Fruit fly (Drosophila melanogaster) whole organism, prepupa: ENCODE measurements around the gene CG8031.

ENCODE experiments used
- Blimp-1 ChIP-seq: fragments of 200-800 bp; sonication (Bioruptor generic); optimal IDR thresholded peaks from 3 replicates; lab custom pipeline; 2017; ENCODE audit warnings: missing biosample characterization, missing genetic modification characterization, mild to moderate bottlenecking, moderate library complexity, missing genetic modification reagents
- CG10631 ChIP-seq: fragments of 200-800 bp; sonication (Bioruptor generic); optimal IDR thresholded peaks from 2 replicates; lab custom pipeline; 2016; ENCODE audit warnings: missing biosample characterization, missing genetic modification characterization
- CG10669 ChIP-seq: fragments of 200-800 bp; sonication (Bioruptor generic); optimal IDR thresholded peaks from 3 replicates; lab custom pipeline; 2018; ENCODE audit warnings: missing biosample characterization, mild to moderate bottlenecking, missing genetic modification characterization, moderate library complexity
- CG11762 ChIP-seq: fragments of 200-800 bp; sonication (Bioruptor generic); optimal IDR thresholded peaks from 3 replicates; lab custom pipeline; 2016; ENCODE audit warnings: missing biosample characterization, missing genetic modification characterization; ENCODE audit not compliant: insufficient read depth
- CG11902 ChIP-seq: fragments of 200-800 bp; sonication (Bioruptor generic); optimal IDR thresholded peaks from 3 replicates; lab custom pipeline; 2016; ENCODE audit warnings: missing biosample characterization, missing genetic modification characterization
- CG16779 ChIP-seq: fragments of 200-800 bp; sonication (Bioruptor generic); optimal IDR thresholded peaks from 3 replicates; lab custom pipeline; 2017; ENCODE audit warnings: missing biosample characterization, mild to moderate bottlenecking, missing genetic modification characterization
- CG3032 ChIP-seq: fragments of 200-800 bp; optimal IDR thresholded peaks from 2 replicates; lab custom pipeline; 2019; ENCODE audit warnings: missing biosample characterization, mild to moderate bottlenecking, missing genetic modification characterization, moderate library complexity
- CG31627 ChIP-seq: fragments of 200-800 bp; sonication (Bioruptor generic); optimal IDR thresholded peaks from 3 replicates; lab custom pipeline; 2016; ENCODE audit warnings: missing biosample characterization, missing genetic modification characterization
- CG3919 ChIP-seq: fragments of 200-800 bp; sonication (Bioruptor generic); optimal IDR thresholded peaks from 3 replicates; lab custom pipeline; 2016; ENCODE audit warnings: missing biosample characterization, missing genetic modification characterization
- CG4318 ChIP-seq: fragments of 200-800 bp; sonication (Bioruptor generic); optimal IDR thresholded peaks from 3 replicates; lab custom pipeline; 2017; ENCODE audit warnings: missing biosample characterization, mild to moderate bottlenecking, missing genetic modification characterization
- CG6163 ChIP-seq: fragments of 200-800 bp; sonication (Bioruptor generic); IDR thresholded peaks from 3 replicates; pipeline ENCODE4 v1.3.6; 2022; ENCODE audit warnings: missing biosample characterization, missing genetic modification characterization
- CG6276 ChIP-seq: fragments of 200-800 bp; sonication (Bioruptor generic); optimal IDR thresholded peaks from 2 replicates; lab custom pipeline; 2017; ENCODE audit warnings: missing biosample characterization, mild to moderate bottlenecking, missing genetic modification characterization
- CG6792 ChIP-seq: fragments of 200-800 bp; sonication (Bioruptor generic); optimal IDR thresholded peaks from 3 replicates; lab custom pipeline; 2016; ENCODE audit warnings: missing biosample characterization, missing genetic modification characterization
- CG6808 ChIP-seq: fragments of 200-800 bp; sonication (Bioruptor generic); optimal IDR thresholded peaks from 3 replicates; lab custom pipeline; 2017; ENCODE audit warnings: missing biosample characterization, missing genetic modification characterization, mild to moderate bottlenecking, moderate library complexity, missing genetic modification reagents
- CG6854 ChIP-seq: fragments of 200-800 bp; sonication (Bioruptor generic); optimal IDR thresholded peaks from 2 replicates; lab custom pipeline; 2017; ENCODE audit warnings: missing biosample characterization, mild to moderate bottlenecking, missing genetic modification characterization
- CG8119 ChIP-seq: fragments of 200-800 bp; sonication (Bioruptor generic); IDR thresholded peaks from 3 replicates; pipeline ENCODE4 v1.3.6; 2022; ENCODE audit warnings: missing biosample characterization, missing genetic modification characterization
- CG8632 ChIP-seq: fragments of 200-800 bp; sonication (Bioruptor generic); optimal IDR thresholded peaks from 3 replicates; lab custom pipeline; 2016; ENCODE audit warnings: missing biosample characterization, missing genetic modification characterization
- CG9139 ChIP-seq: fragments of 200-800 bp; sonication (Bioruptor generic); optimal IDR thresholded peaks from 3 replicates; lab custom pipeline; 2017; ENCODE audit warnings: missing biosample characterization, mild to moderate bottlenecking, missing genetic modification characterization
- Eip75B ChIP-seq: fragments of 200-800 bp; sonication (Bioruptor generic); optimal IDR thresholded peaks from 3 replicates; lab custom pipeline; 2016; ENCODE audit warnings: missing biosample characterization, missing genetic modification characterization
- Eip78C ChIP-seq: fragments of 200-800 bp; sonication (Bioruptor generic); peaks from one replicate; lab custom pipeline; 2016; ENCODE audit warnings: missing biosample characterization, missing genetic modification characterization
- Eip93F ChIP-seq: fragments of 200-800 bp; sonication (Bioruptor generic); optimal IDR thresholded peaks from 2 replicates; lab custom pipeline; 2016; ENCODE audit warnings: missing biosample characterization, mild to moderate bottlenecking, missing genetic modification characterization
- Ets21C ChIP-seq: fragments of 200-800 bp; sonication (Bioruptor generic); optimal IDR thresholded peaks from 3 replicates; lab custom pipeline; 2016; ENCODE audit warnings: missing biosample characterization, missing genetic modification characterization
- Ets96B ChIP-seq: fragments of 200-800 bp; optimal IDR thresholded peaks from 2 replicates; lab custom pipeline; 2019; ENCODE audit warnings: missing biosample characterization, mild to moderate bottlenecking, missing genetic modification characterization, moderate library complexity
- Hr38 ChIP-seq: sonication (Bioruptor generic); optimal IDR thresholded peaks from 2 replicates; lab custom pipeline; 2016; ENCODE audit warnings: missing biosample characterization, missing genetic modification characterization
- Hr39 ChIP-seq: fragments of 200-800 bp; sonication (Bioruptor generic); optimal IDR thresholded peaks from 2 replicates; lab custom pipeline; 2016; ENCODE audit warnings: missing biosample characterization, missing genetic modification characterization
- Hr4 ChIP-seq: fragments of 200-800 bp; sonication (Bioruptor generic); optimal IDR thresholded peaks from 3 replicates; lab custom pipeline; 2016; ENCODE audit warnings: missing biosample characterization, missing genetic modification characterization
- Lpt ChIP-seq: fragments of 200-800 bp; sonication (Bioruptor generic); optimal IDR thresholded peaks from 3 replicates; lab custom pipeline; 2016; ENCODE audit warnings: missing biosample characterization, missing genetic modification characterization
- OdsH ChIP-seq: fragments of 200-800 bp; sonication (Bioruptor generic); optimal IDR thresholded peaks from 3 replicates; lab custom pipeline; 2016; ENCODE audit warnings: missing biosample characterization, missing genetic modification characterization
- Smox ChIP-seq: fragments of 200-800 bp; sonication (Bioruptor generic); optimal IDR thresholded peaks from 3 replicates; lab custom pipeline; 2016; ENCODE audit warnings: missing biosample characterization, missing genetic modification characterization
- Sox102F ChIP-seq: fragments of 200-800 bp; sonication (Bioruptor generic); optimal IDR thresholded peaks from 2 replicates; lab custom pipeline; 2016; ENCODE audit warnings: missing biosample characterization, mild to moderate bottlenecking, missing genetic modification characterization
- Sox15 ChIP-seq: fragments of 200-800 bp; sonication (Bioruptor generic); optimal IDR thresholded peaks from 3 replicates; lab custom pipeline; 2016; ENCODE audit warnings: missing biosample characterization, missing genetic modification characterization
- achi ChIP-seq: fragments of 200-800 bp; sonication (Bioruptor generic); optimal IDR thresholded peaks from 3 replicates; lab custom pipeline; 2016; ENCODE audit warnings: missing biosample characterization, missing genetic modification characterization
- acj6 ChIP-seq: fragments of 200-800 bp; sonication (Bioruptor generic); optimal IDR thresholded peaks from 3 replicates; lab custom pipeline; 2016; ENCODE audit warnings: missing biosample characterization, missing genetic modification characterization
- cyc ChIP-seq: fragments of 200-800 bp; sonication (Bioruptor generic); optimal IDR thresholded peaks from 3 replicates; lab custom pipeline; 2016; ENCODE audit warnings: missing biosample characterization, missing genetic modification characterization
- dac ChIP-seq: fragments of 200-800 bp; sonication (Bioruptor generic); optimal IDR thresholded peaks from 2 replicates; lab custom pipeline; 2017; ENCODE audit warnings: missing biosample characterization, mild to moderate bottlenecking, missing genetic modification characterization
- dsx ChIP-seq: fragments of 200-800 bp; optimal IDR thresholded peaks from 3 replicates; lab custom pipeline; 2019; ENCODE audit warnings: missing biosample characterization, mild to moderate bottlenecking, missing genetic modification characterization, moderate library complexity; ENCODE audit not compliant: poor library complexity, severe bottlenecking
- eg ChIP-seq: fragments of 200-800 bp; sonication (Bioruptor generic); IDR thresholded peaks from 3 replicates; pipeline ENCODE4 v1.3.6; 2022; ENCODE audit warnings: missing biosample characterization, missing genetic modification characterization
- esn ChIP-seq: fragments of 200-800 bp; sonication (Bioruptor generic); optimal IDR thresholded peaks from 2 replicates; lab custom pipeline; 2016; ENCODE audit warnings: missing biosample characterization, mild to moderate bottlenecking, missing genetic modification characterization, moderate library complexity
- pdm3 ChIP-seq: fragments of 200-800 bp; sonication (Bioruptor generic); optimal IDR thresholded peaks from 3 replicates; lab custom pipeline; 2016; ENCODE audit warnings: missing biosample characterization, missing genetic modification characterization
- salr ChIP-seq, 2 experiments: fragments of 200-800 bp; sonication (Bioruptor generic); optimal IDR thresholded peaks; 3 replicates each; lab custom pipeline; 2016 to 2018; ENCODE audit warnings: missing biosample characterization in 2 of 2, missing genetic modification characterization in 2 of 2, mild to moderate bottlenecking in 1 of 2
- spab ChIP-seq: fragments of 200-800 bp; sonication (Bioruptor generic); optimal IDR thresholded peaks from 2 replicates; lab custom pipeline; 2017; ENCODE audit warnings: missing biosample characterization, mild to moderate bottlenecking, missing genetic modification characterization, missing genetic modification reagents
- ss ChIP-seq, 2 experiments: fragments of 200-800 bp; sonication (Bioruptor generic); optimal IDR thresholded peaks; 2 replicates in 1 of 2; 3 replicates in 1 of 2; lab custom pipeline; 2017 to 2018; ENCODE audit warnings: mild to moderate bottlenecking in 2 of 2, missing biosample characterization in 2 of 2, missing genetic modification characterization in 2 of 2, moderate library complexity in 1 of 2
- svp ChIP-seq: fragments of 200-800 bp; sonication (Bioruptor generic); peaks from one replicate; lab custom pipeline; 2016; ENCODE audit warnings: missing biosample characterization, missing genetic modification characterization
- topi ChIP-seq: fragments of 200-800 bp; sonication (Bioruptor generic); optimal IDR thresholded peaks from 3 replicates; lab custom pipeline; 2016; ENCODE audit warnings: missing biosample characterization, missing genetic modification characterization

CG8031 gene

DNA sequence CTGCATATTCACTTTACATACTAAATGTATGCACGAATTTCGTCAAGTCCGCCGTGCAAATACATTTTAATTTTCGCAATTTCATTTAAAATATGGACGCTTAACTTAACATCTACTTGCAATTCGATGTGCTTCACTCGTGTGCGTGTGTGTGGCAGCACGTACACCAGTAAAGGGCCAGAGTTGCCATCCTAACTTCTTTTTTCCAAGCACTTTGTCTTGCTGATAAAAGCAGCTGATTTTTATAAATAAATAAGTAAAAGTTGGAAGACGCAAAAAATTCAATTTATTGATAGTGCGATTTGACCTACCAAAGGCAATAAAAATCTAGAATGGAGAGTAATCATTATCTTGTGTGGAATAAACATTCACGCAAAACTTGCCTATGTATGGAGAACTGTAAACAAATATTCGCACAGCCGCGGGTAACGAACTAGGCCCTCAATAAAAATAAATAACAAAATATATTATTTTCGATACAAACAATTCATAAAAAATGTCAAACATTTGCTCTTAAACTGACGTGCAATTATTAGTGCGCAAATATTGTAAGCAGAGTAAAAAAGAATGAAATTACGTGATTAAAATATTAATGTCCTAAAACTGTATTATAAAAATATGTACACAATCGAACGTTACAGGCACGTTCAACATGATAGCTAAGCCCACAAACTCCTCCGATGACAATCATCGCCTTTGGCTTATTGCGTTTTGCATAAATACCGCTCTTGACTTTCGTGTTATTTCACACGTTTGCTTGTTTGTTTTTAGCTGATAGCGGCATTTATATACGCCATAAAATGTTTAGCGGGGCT is 28.7 kb downstream of the CG8031 start (continued):
- TF ChIP-seq achi (GFP tag; lab: Kevin White, UChicago) (peak; percentile 61), Hr39 (GFP tag; lab: Kevin White, UChicago) (peak; percentile 50), CG10631 (GFP tag; lab: Kevin White, UChicago) (peak; percentile 49), dsx (GFP tag; lab: Kevin White, UChicago) (peak; percentile 44), CG11762 (GFP tag; lab: Kevin White, UChicago) (peak; percentile 44), topi (peak; percentile 65), CG3919 (GFP tag; lab: Kevin White, UChicago) (no peak), CG6163 (GFP tag; lab: Robert Waterston, UW) (peak; percentile 67), esn (GFP tag; lab: Kevin White, UChicago) (peak; percentile 60)

DNA sequence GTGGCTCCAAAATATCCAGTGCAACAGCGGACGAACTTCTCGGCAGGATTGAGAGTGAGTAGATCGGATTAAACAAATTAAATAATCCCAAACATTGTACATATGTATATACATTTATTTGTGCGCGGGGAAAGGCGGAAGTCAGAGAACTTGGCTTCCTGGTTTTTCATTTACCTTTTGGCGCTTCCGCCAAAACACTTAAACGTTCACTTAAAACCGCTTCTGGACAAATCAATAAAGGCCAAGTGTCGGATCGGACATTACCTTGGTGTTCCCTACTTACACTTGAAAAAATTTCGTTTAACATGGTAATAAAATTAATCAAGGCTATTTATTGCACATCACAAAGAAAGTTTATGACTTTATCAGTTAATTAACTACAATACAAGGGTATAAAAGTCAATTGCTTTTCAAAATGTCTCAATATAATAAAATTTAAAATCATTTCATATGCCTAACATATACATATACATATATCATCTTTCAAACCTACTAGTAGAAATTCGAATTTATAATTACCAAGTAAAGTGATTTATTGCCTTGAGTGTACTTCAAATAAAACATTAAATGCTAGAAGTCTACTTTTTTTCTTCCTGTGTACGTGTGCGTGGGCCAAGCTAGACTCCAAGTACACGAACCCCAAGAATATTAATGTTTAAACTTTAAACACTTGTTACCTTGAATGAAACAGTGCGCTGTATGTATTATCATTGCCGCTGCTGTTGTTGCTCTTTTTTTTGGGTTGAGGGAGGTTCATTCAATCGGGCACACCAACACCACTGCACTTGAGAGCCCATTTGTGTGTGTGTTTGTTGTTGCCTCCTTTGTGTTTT is 29.6 kb downstream of the CG8031 start:
- TF ChIP-seq CG8119 (GFP tag; lab: Robert Waterston, UW): peak; percentile 78
- peak; percentile 84 for TF ChIP-seq CG3919 (GFP tag; lab: Kevin White, UChicago)
- TF ChIP-seq Hr39 (GFP tag; lab: Kevin White, UChicago): peak; percentile 67
- TF ChIP-seq achi (GFP tag; lab: Kevin White, UChicago): peak; percentile 68
- TF ChIP-seq dsx (GFP tag; lab: Kevin White, UChicago): peak; percentile 40
- TF ChIP-seq CG6854 (GFP tag; lab: Kevin White, UChicago): no peak
- TF ChIP-seq Smox (GFP tag; lab: Kevin White, UChicago): peak; percentile 74
- peak; percentile 96 for TF ChIP-seq Eip78C
- peak; percentile 78 for TF ChIP-seq spab
- peak; percentile 45 for TF ChIP-seq CG16779 (tag; lab: Kevin White, UChicago)
- TF ChIP-seq CG8632: peak; percentile 79
- peak; percentile 68 for TF ChIP-seq Hr4 (GFP tag; lab: Kevin White, UChicago)
- peak; percentile 68 for TF ChIP-seq Sox102F (GFP tag; lab: Kevin White, UChicago)
- TF ChIP-seq Hr38 (GFP tag; lab: Kevin White, UChicago): no peak
- peak; percentile 73 for TF ChIP-seq topi
- peak; percentile 45 for TF ChIP-seq Ets21C (GFP tag; lab: Kevin White, UChicago)
- peak; percentile 73 for TF ChIP-seq CG31627 (GFP tag; lab: Kevin White, UChicago)
- peak; percentile 76 for TF ChIP-seq Ets96B (tag; lab: Kevin White, UChicago)
- TF ChIP-seq Sox15: peak; percentile 56
- TF ChIP-seq Lpt (GFP tag; lab: Kevin White, UChicago): peak; percentile 40
- peak; percentile 67 for TF ChIP-seq CG10631 (GFP tag; lab: Kevin White, UChicago)
- TF ChIP-seq CG4318 (GFP tag; lab: Kevin White, UChicago): peak; percentile 72
- TF ChIP-seq CG10669 (GFP tag; lab: Kevin White, UChicago): peak; percentile 77
- TF ChIP-seq CG6792: peak; percentile 76
- TF ChIP-seq dac (GFP tag; lab: Kevin White, UChicago): peak; percentile 53
- TF ChIP-seq acj6: peak; percentile 72
- TF ChIP-seq pdm3 (GFP tag; lab: Kevin White, UChicago): peak; percentile 67
- peak; percentile 79 for TF ChIP-seq eg (GFP tag; lab: Robert Waterston, UW)
- peak; percentile 81 for TF ChIP-seq Eip75B (GFP tag; lab: Kevin White, UChicago)
- peak; percentile 70 for TF ChIP-seq CG6276 (GFP tag; lab: Kevin White, UChicago)
- peak; percentile 8 for TF ChIP-seq Blimp-1
- TF ChIP-seq cyc (GFP tag; lab: Kevin White, UChicago): peak; percentile 77
- no peak for TF ChIP-seq Eip93F (GFP tag; lab: Kevin White, UChicago)
- peak; percentile 71 for TF ChIP-seq CG11902 (GFP tag; lab: Kevin White, UChicago)
- TF ChIP-seq CG3032 (tag; lab: Kevin White, UChicago): peak; percentile 79
- peak; percentile 77 for TF ChIP-seq OdsH
- peak; percentile 21 for TF ChIP-seq CG9139
- peak; percentile 83 for TF ChIP-seq CG6808
- TF ChIP-seq svp (GFP tag; lab: Kevin White, UChicago): peak; percentile 89
- peak; percentile 76 for TF ChIP-seq CG11762 (GFP tag; lab: Kevin White, UChicago)
- TF ChIP-seq ss (GFP tag; optimal IDR thresholded peaks at IDR 0.05; lab: Kevin White, UChicago): peak; percentile 55 to 76
- TF ChIP-seq salr (GFP tag; optimal IDR thresholded peaks at IDR 0.05; lab: Kevin White, UChicago): peak; percentile 18 to 67
